Fruit fly (Drosophila melanogaster): ENCODE measurements around the gene Mec2.

DNA sequence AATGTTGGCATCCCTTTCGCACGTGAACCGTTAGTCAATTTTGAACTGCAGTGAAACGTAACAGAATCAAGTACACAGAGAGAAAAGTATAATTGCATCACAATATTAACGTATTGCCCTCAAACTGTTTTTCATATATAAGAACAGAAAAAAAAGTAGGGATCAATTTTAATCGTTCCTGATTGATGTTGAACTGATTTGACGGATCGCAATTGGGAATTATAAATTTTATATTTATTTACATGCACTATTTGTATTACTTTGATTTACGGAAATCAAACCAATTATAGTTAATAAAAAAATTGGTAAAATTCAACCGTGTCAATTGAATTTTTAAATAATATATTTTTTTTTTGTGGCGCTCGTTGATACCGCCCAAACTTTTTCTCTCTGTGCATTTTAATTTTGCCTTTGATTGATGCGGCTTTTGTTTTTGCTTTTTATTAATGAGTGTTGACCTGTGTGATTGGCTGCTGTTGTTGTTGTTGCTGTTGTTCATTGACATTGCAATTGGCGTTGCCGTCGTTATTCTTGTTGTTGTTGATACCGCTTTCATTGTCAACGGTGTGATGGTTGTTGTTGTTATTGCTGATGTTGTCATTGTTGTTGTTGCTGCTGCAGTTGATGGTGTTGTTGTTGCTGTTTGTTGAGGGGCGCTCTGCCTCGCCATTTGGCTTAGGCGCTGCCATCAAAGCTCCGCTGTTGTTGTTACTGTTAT lies 35.1 kb upstream of the Mec2 start:
- TF ChIP-seq pad (GFP tag; optimal IDR thresholded peaks at IDR 0.05) (peak; percentile 16), cic (GFP tag; optimal IDR thresholded peaks at IDR 0.05) (no peak), cnc (optimal IDR thresholded peaks at IDR 0.05) (no peak), bab1 (GFP tag; optimal IDR thresholded peaks at IDR 0.05) (peak; percentile 64), ovo (GFP tag; optimal IDR thresholded peaks at IDR 0.05) (peak; percentile 62), CG14711 (tag; optimal IDR thresholded peaks at IDR 0.05) (peak; percentile 76)
